Worm (Caenorhabditis elegans): ENCODE data around the gene ZK662.6.

The ZK662.6 gene

DNA sequence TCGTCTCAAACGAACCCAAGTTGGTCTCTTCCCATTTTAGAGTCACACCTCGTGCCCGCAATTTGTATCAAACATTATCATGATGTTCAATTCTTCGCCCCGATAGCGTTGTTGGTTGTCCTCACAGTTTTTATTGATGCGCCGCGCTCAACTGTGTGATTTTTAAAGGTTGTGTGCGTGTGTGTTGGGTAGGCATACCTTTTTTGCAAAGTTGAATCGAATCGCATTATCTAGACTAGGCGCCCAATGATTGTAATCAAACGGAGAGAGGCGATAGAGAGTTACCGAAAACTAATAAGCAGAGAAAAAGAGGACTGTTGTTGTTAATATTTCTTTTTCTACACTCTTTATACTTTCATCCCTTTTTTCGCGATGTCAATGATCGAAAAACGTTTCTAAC is 18.2 kb upstream of the ZK662.6 start:
- TF ChIP-seq tbx-8 (GFP tag; optimal IDR thresholded peaks at IDR 0.05): no peak
- no peak for TF ChIP-seq lin-13 (tag; optimal IDR thresholded peaks at IDR 0.05)
- no peak for TF ChIP-seq nhr-12 (tag; optimal IDR thresholded peaks at IDR 0.05)
- no peak for TF ChIP-seq mep-1 (tag; optimal IDR thresholded peaks at IDR 0.05)
- no peak for TF ChIP-seq cnd-1 (tag; optimal IDR thresholded peaks at IDR 0.05)
- TF ChIP-seq elt-1 (tag; optimal IDR thresholded peaks at IDR 0.05; ENCODE audit: borderline replicate concordance, insufficient read depth): no peak

DNA sequence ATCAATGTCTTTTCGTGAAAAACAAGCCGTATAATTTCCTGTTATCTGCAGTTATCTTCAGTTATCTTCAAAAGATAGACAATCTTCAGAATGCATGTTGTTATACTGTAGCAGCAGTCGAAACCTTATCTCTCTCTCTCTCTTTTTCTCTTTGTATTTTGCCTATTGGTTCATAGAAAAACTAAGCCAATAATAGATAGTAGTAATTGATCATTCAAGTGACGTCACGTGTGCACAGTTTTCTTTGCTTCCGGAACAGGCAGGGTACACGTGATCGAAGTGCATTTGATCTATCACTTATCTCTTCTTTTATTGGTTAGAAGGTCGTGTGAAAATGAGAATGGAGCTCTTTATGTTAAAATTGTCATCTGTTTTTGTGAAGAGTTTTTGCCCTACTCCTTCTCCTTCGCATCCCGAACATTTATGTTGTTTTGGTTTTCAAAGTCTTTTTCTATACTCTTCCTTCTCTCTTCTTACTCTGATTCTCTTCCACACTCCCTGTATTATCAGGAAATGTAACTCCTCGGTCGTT is 13.8 kb upstream of the ZK662.6 start:
- no peak for TF ChIP-seq nhr-76 (tag; optimal IDR thresholded peaks at IDR 0.05)
- TF ChIP-seq elt-1 (tag; optimal IDR thresholded peaks at IDR 0.05; ENCODE audit: borderline replicate concordance, insufficient read depth): peak; percentile 70

DNA sequence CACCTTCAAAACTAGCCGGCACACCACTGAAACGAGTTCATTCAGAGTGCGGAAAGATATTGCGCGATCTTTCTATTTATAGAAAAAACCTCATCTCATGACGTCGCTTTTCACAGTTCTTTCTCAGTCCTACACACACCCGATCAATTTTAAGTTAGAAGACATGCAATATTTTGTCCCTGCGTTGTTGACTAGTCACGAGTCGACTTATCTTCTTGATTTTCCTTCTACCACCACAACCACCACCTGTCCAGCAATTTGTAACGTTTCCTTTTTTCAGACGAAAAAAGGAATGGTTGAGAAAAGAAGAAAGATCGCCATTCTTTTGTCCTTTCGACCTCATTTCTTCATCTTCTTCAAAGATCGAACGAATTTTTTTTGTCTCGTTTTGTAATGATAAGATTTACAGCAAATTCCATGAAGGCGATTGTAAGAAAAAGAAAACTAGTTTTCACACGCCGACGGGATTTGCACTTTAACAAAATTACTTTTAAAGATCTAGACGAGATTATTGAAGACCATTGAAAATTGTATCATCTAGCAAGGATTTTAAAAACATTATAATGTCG is 12.2 kb upstream of the ZK662.6 start:
- no peak for TF ChIP-seq blmp-1 (tag; optimal IDR thresholded peaks at IDR 0.05)
- TF ChIP-seq elt-3 (tag; optimal IDR thresholded peaks at IDR 0.05): no peak
- TF ChIP-seq ceh-83 (GFP tag; optimal IDR thresholded peaks at IDR 0.05): no peak
- no peak for TF ChIP-seq unc-62 (GFP tag; optimal IDR thresholded peaks at IDR 0.05)
- no peak for TF ChIP-seq drap-1 (GFP tag; optimal IDR thresholded peaks at IDR 0.05)
- no peak for TF ChIP-seq cnd-1 (tag; optimal IDR thresholded peaks at IDR 0.05)
- no peak for TF ChIP-seq flh-1 (GFP tag; optimal IDR thresholded peaks at IDR 0.05)
- TF ChIP-seq lsy-2 (tag; optimal IDR thresholded peaks at IDR 0.05): no peak
- no peak for TF ChIP-seq mep-1 (tag; optimal IDR thresholded peaks at IDR 0.05)
- no peak for TF ChIP-seq ces-1 (GFP tag; optimal IDR thresholded peaks at IDR 0.05)
- TF ChIP-seq nhr-2 (tag; optimal IDR thresholded peaks at IDR 0.05): no peak
- no peak for TF ChIP-seq nhr-28 (tag; optimal IDR thresholded peaks at IDR 0.05)
- no peak for TF ChIP-seq tbx-8 (GFP tag; optimal IDR thresholded peaks at IDR 0.05)
- no peak for TF ChIP-seq nhr-76 (tag; optimal IDR thresholded peaks at IDR 0.05)
- no peak for TF ChIP-seq zip-8 (tag; optimal IDR thresholded peaks at IDR 0.05)
- TF ChIP-seq elt-1 (tag; optimal IDR thresholded peaks at IDR 0.05; ENCODE audit: borderline replicate concordance, insufficient read depth): no peak

ce11 chrX:15707366-15707892 is 11.0 kb upstream of the ZK662.6 start:
- TF ChIP-seq cnd-1 (tag; optimal IDR thresholded peaks at IDR 0.05) (peak; percentile 46), mep-1 (tag; optimal IDR thresholded peaks at IDR 0.05) (peak; percentile 31), unc-120 (tag; optimal IDR thresholded peaks at IDR 0.05; ENCODE audit: poor library complexity, severe bottlenecking) (peak; percentile 68), ztf-11 (tag; optimal IDR thresholded peaks at IDR 0.05) (peak; percentile 62), sem-2 (GFP tag; optimal IDR thresholded peaks at IDR 0.05) (no peak), snpc-4 (tag; optimal IDR thresholded peaks at IDR 0.05) (no peak), nhr-28 (tag; optimal IDR thresholded peaks at IDR 0.05) (no peak), nhr-237 (tag; optimal IDR thresholded peaks at IDR 0.05) (no peak), nhr-2 (tag; optimal IDR thresholded peaks at IDR 0.05) (peak; percentile 35), ceh-43 (GFP tag; optimal IDR thresholded peaks at IDR 0.05) (peak; percentile 49), mls-2 (tag; optimal IDR thresholded peaks at IDR 0.05) (peak; percentile 81), blmp-1 (tag; optimal IDR thresholded peaks at IDR 0.05) (no peak), zip-8 (tag; optimal IDR thresholded peaks at IDR 0.05) (no peak), drap-1 (GFP tag; optimal IDR thresholded peaks at IDR 0.05) (peak; percentile 61), elt-1 (tag; optimal IDR thresholded peaks at IDR 0.05; ENCODE audit: borderline replicate concordance, insufficient read depth) (peak; percentile 81), unc-39 (tag; optimal IDR thresholded peaks at IDR 0.05) (peak; percentile 20), mab-5 (tag; optimal IDR thresholded peaks at IDR 0.05) (no peak), M03D4.4 (tag; optimal IDR thresholded peaks at IDR 0.05) (peak; percentile 71), nhr-76 (tag; optimal IDR thresholded peaks at IDR 0.05) (no peak), ces-1 (GFP tag; optimal IDR thresholded peaks at IDR 0.05) (peak; percentile 64), hlh-1 (tag; optimal IDR thresholded peaks at IDR 0.05) (peak; percentile 80), unc-62 (GFP tag; optimal IDR thresholded peaks at IDR 0.05) (peak; percentile 75), lin-32 (GFP tag; optimal IDR thresholded peaks at IDR 0.05) (no peak), elt-3 (tag; optimal IDR thresholded peaks at IDR 0.05) (peak; percentile 22), bed-3 (GFP tag; optimal IDR thresholded peaks at IDR 0.05) (no peak), pha-4 (tag; optimal IDR thresholded peaks at IDR 0.05) (peak; percentile 68), sptf-1 (tag; optimal IDR thresholded peaks at IDR 0.05) (peak; percentile 70), ham-2 (GFP tag; optimal IDR thresholded peaks at IDR 0.05) (peak; percentile 52), lin-13 (tag; optimal IDR thresholded peaks at IDR 0.05) (peak; percentile 43), ceh-83 (GFP tag; optimal IDR thresholded peaks at IDR 0.05) (no peak), lsy-2 (tag; optimal IDR thresholded peaks at IDR 0.05) (peak; percentile 40), flh-1 (GFP tag; optimal IDR thresholded peaks at IDR 0.05) (no peak), ceh-39 (tag; optimal IDR thresholded peaks at IDR 0.05) (no peak), nhr-12 (tag; optimal IDR thresholded peaks at IDR 0.05) (no peak), tbx-8 (GFP tag; optimal IDR thresholded peaks at IDR 0.05) (no peak)

All from whole organism, mixed stage, embryonic.